Worm (Caenorhabditis elegans) whole organism, L1 larva: ENCODE data around the gene clec-61.

ENCODE experiments used
- Y116A8C.19 ChIP-seq: sonication (generic microtip); optimal IDR thresholded peaks from 2 replicates; lab custom pipeline; 2016; ENCODE audit warnings: missing compliant biosample characterization, missing genetic modification characterization, borderline replicate concordance
- aha-1 ChIP-seq: fragments of 150-350 bp; optimal IDR thresholded peaks from 2 replicates; lab custom pipeline; 2014; ENCODE audit warnings: missing biosample characterization, missing genetic modification characterization
- alr-1 ChIP-seq: fragments of 200-800 bp; sonication (Bioruptor generic); optimal IDR thresholded peaks from 2 replicates; lab custom pipeline; 2018; ENCODE audit warnings: borderline replicate concordance, mild to moderate bottlenecking, missing genetic modification characterization, missing compliant biosample characterization
- aly-2 ChIP-seq: fragments of 150-350 bp; optimal IDR thresholded peaks from 2 replicates; lab custom pipeline; 2014; ENCODE audit warnings: missing biosample characterization, missing genetic modification characterization
- ama-1 ChIP-seq: fragments of 150-350 bp; optimal IDR thresholded peaks from 2 replicates; lab custom pipeline; 2014
- blmp-1 ChIP-seq: fragments of 150-350 bp; optimal IDR thresholded peaks from 2 replicates; lab custom pipeline; 2014; ENCODE audit warnings: missing biosample characterization, missing genetic modification characterization
- ceh-8 ChIP-seq: fragments of 200-800 bp; sonication (Bioruptor generic); optimal IDR thresholded peaks from 2 replicates; lab custom pipeline; 2018; ENCODE audit warnings: mild to moderate bottlenecking, missing genetic modification characterization, moderate library complexity, missing compliant biosample characterization
- ceh-82 ChIP-seq, 3 experiments: fragments of 150-350 bp in 1 of 3; sonication (generic microtip) in 2 of 3; optimal IDR thresholded peaks; 2 replicates each; lab custom pipeline; 2014 to 2017; ENCODE audit warnings: missing biosample characterization in 3 of 3, missing genetic modification characterization in 3 of 3
- ces-1 ChIP-seq: fragments of 150-350 bp; optimal IDR thresholded peaks from 2 replicates; lab custom pipeline; 2014; ENCODE audit warnings: missing biosample characterization, missing genetic modification reagents, missing genetic modification characterization
- dsc-1 ChIP-seq: sonication (generic microtip); optimal IDR thresholded peaks from 2 replicates; lab custom pipeline; 2016; ENCODE audit warnings: mild to moderate bottlenecking, missing genetic modification characterization, missing compliant biosample characterization
- efl-1 ChIP-seq, 4 experiments: fragments of 150-350 bp; optimal IDR thresholded peaks in 3 of 4; peaks in 1 of 4; 1 replicate in 1 of 4; 2 replicates in 3 of 4; lab custom pipeline; 2014; ENCODE audit warnings: missing biosample characterization in 2 of 4, missing genetic modification characterization in 2 of 4, missing genetic modification reagents in 2 of 4
- efl-3 ChIP-seq: fragments of 200-800 bp; sonication (Bioruptor generic); optimal IDR thresholded peaks from 2 replicates; lab custom pipeline; 2018; ENCODE audit warnings: mild to moderate bottlenecking, missing genetic modification characterization, missing compliant biosample characterization
- egl-27 ChIP-seq, 2 experiments: fragments of 150-350 bp in 1 of 2; sonication (generic microtip); optimal IDR thresholded peaks; 3 replicates each; lab custom pipeline; 2017 to 2018; ENCODE audit warnings: missing biosample characterization in 2 of 2, missing genetic modification characterization in 2 of 2, missing genetic modification reagents in 2 of 2
- elt-2 ChIP-seq: sonication (generic microtip); optimal IDR thresholded peaks from 2 replicates; lab custom pipeline; 2016; ENCODE audit warnings: missing genetic modification characterization, mild to moderate bottlenecking, inconsistent platforms, missing compliant biosample characterization, missing genetic modification reagents
- hpl-2 ChIP-seq: fragments of 150-350 bp; optimal IDR thresholded peaks from 2 replicates; lab custom pipeline; 2014; ENCODE audit warnings: missing biosample characterization, missing genetic modification reagents, missing genetic modification characterization
- lin-13 ChIP-seq: fragments of 150-350 bp; optimal IDR thresholded peaks from 2 replicates; lab custom pipeline; 2014; ENCODE audit warnings: missing biosample characterization, missing genetic modification reagents, missing genetic modification characterization
- lsy-2 ChIP-seq, 2 experiments: fragments of 150-350 bp; optimal IDR thresholded peaks; 2 replicates each; lab custom pipeline; 2014; ENCODE audit warnings: missing biosample characterization in 2 of 2, missing genetic modification characterization in 2 of 2
- mdl-1 ChIP-seq, 2 experiments: fragments of 150-350 bp; optimal IDR thresholded peaks; 2 replicates each; lab custom pipeline; 2014 to 2017; ENCODE audit warnings: missing biosample characterization in 2 of 2, missing genetic modification characterization in 2 of 2, inconsistent platforms in 1 of 2
- mep-1 ChIP-seq: fragments of 150-350 bp; optimal IDR thresholded peaks from 2 replicates; lab custom pipeline; 2014; ENCODE audit warnings: missing biosample characterization, missing genetic modification characterization
- nhr-12 ChIP-seq: sonication (generic microtip); optimal IDR thresholded peaks from 2 replicates; lab custom pipeline; 2017; ENCODE audit warnings: missing biosample characterization, missing genetic modification characterization
- nhr-28 ChIP-seq: fragments of 150-350 bp; optimal IDR thresholded peaks from 2 replicates; lab custom pipeline; 2014; ENCODE audit warnings: missing biosample characterization, missing genetic modification characterization
- nhr-47 ChIP-seq: sonication (generic microtip); optimal IDR thresholded peaks from 2 replicates; lab custom pipeline; 2016; ENCODE audit warnings: mild to moderate bottlenecking, missing genetic modification characterization, moderate library complexity, missing compliant biosample characterization
- nhr-71 ChIP-seq: sonication (generic microtip); optimal IDR thresholded peaks from 2 replicates; lab custom pipeline; 2016; ENCODE audit warnings: mild to moderate bottlenecking, missing genetic modification characterization, moderate library complexity, missing compliant biosample characterization
- nhr-76 ChIP-seq: sonication (generic microtip); optimal IDR thresholded peaks from 2 replicates; lab custom pipeline; 2017; ENCODE audit warnings: missing biosample characterization, missing genetic modification characterization
- nhr-77 ChIP-seq: fragments of 150-350 bp; optimal IDR thresholded peaks from 2 replicates; lab custom pipeline; 2014; ENCODE audit warnings: missing biosample characterization, missing genetic modification characterization
- nhr-85 ChIP-seq: sonication (generic microtip); peaks from one replicate; lab custom pipeline; 2016; ENCODE audit warnings: missing genetic modification characterization, inconsistent platforms, missing compliant biosample characterization
- nhr-90 ChIP-seq: sonication (generic microtip); optimal IDR thresholded peaks from 2 replicates; lab custom pipeline; 2016; ENCODE audit warnings: mild to moderate bottlenecking, missing genetic modification characterization, missing compliant biosample characterization; ENCODE audit not compliant: poor library complexity
- pqm-1 ChIP-seq: sonication (generic microtip); optimal IDR thresholded peaks from 3 replicates; lab custom pipeline; 2017; ENCODE audit warnings: missing biosample characterization, missing genetic modification characterization
- skn-1 ChIP-seq: fragments of 150-350 bp; optimal IDR thresholded peaks from 2 replicates; lab custom pipeline; 2014; ENCODE audit warnings: missing biosample characterization, missing genetic modification characterization
- sptf-1 ChIP-seq: fragments of 150-350 bp; optimal IDR thresholded peaks from 2 replicates; lab custom pipeline; 2014; ENCODE audit warnings: missing biosample characterization, missing genetic modification characterization
- tlp-1 ChIP-seq: fragments of 150-350 bp; optimal IDR thresholded peaks from 2 replicates; lab custom pipeline; 2014; ENCODE audit warnings: missing biosample characterization, missing genetic modification characterization
- unc-130 ChIP-seq: fragments of 150-350 bp; optimal IDR thresholded peaks from 2 replicates; lab custom pipeline; 2017; ENCODE audit warnings: missing biosample characterization, missing genetic modification characterization, inconsistent platforms
- unc-30 ChIP-seq: sonication (generic microtip); optimal IDR thresholded peaks from 2 replicates; lab custom pipeline; 2017; ENCODE audit warnings: missing biosample characterization, missing genetic modification characterization
- unc-98 ChIP-seq: fragments of 200-800 bp; sonication (Bioruptor generic); IDR thresholded peaks from 2 replicates; pipeline ENCODE4 v1.3.6; 2022; ENCODE audit warnings: missing genetic modification characterization, missing compliant biosample characterization
- vab-15 ChIP-seq: sonication (generic microtip); optimal IDR thresholded peaks from 2 replicates; lab custom pipeline; 2017; ENCODE audit warnings: missing genotype, mild to moderate bottlenecking, missing genetic modification characterization, missing compliant biosample characterization
- xbp-1 ChIP-seq: sonication (generic microtip); optimal IDR thresholded peaks from 2 replicates; lab custom pipeline; 2016; ENCODE audit warnings: missing genetic modification characterization, missing compliant biosample characterization

clec-61 gene

DNA sequence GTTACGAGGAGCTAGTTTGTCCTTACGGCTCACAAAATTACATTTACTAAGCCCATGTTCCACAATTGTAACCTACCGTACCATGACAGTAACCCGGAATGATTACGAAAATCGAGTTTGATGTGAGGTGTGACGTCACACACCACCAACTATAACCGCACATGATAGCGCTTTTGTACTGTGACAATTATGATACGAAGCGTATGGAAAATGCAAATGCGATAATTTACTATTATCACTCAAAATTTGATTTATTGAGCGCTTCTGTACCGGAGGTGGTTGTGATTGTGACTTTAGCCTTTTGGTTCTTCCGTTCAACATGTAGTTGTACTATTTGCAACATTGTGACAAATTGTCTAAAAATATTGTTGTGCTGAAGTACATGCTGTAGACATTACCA lies 4.7 kb downstream of the clec-61 start:
- TF ChIP-seq efl-1 (optimal IDR thresholded peaks at IDR 0.05; lab: Kevin White, UChicago) (no peak), efl-1 (GFP tag; optimal IDR thresholded peaks at IDR 0.05 in 1 of 2; lab: Kevin White, UChicago) (peak in 1 of 2 experiments; percentile 86), alr-1 (tag; lab: Kevin White, UChicago) (no peak), elt-2 (tag; lab: Kevin White, UChicago) (peak; percentile 46), blmp-1 (no peak), ceh-8 (GFP tag; lab: Kevin White, UChicago) (no peak), nhr-47 (tag; lab: Kevin White, UChicago) (no peak), efl-3 (GFP tag; lab: Kevin White, UChicago) (no peak), lsy-2 (tag; optimal IDR thresholded peaks at IDR 0.05; lab: Kevin White, UChicago) (no peak), dsc-1 (no peak)

DNA sequence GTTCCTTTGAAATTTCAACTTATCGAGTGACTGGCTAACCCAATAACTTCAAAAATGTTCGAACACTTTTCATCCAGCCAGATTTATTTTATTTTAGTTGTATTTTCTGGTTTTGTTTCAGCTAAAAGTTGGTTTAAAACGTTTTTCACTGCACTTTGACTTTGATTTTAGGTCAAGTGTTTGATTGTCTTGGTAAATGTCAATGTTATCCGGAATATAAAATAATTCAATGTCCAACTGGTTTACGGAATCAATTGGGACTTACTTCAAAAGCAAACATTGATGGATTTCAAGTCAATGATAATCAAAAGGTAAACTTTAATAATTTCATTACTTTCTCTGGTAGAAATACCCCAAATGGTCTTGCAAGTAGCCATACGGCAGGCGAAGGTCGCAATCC lies 6.5 kb downstream of the clec-61 start:
- TF ChIP-seq nhr-28 (tag; lab: Kevin White, UChicago) (no peak), unc-98 (GFP tag; lab: Robert Waterston, UW) (no peak), nhr-77 (tag; lab: Kevin White, UChicago) (no peak), hpl-2 (GFP tag; lab: Kevin White, UChicago) (no peak), efl-3 (GFP tag; lab: Kevin White, UChicago) (no peak), nhr-76 (no peak), unc-30 (tag; lab: Kevin White, UChicago) (no peak), ces-1 (no peak), aly-2 (tag; lab: Kevin White, UChicago) (no peak), nhr-90 (no peak), Y116A8C.19 (tag; lab: Kevin White, UChicago) (no peak), lin-13 (GFP tag; lab: Kevin White, UChicago) (no peak), mdl-1 (tag; optimal IDR thresholded peaks at IDR 0.05; lab: Kevin White, UChicago) (no peak), alr-1 (tag; lab: Kevin White, UChicago) (no peak), nhr-71 (tag; lab: Kevin White, UChicago) (no peak)
- TF ChIP-seq, all 84 proteins: peak for 0

DNA sequence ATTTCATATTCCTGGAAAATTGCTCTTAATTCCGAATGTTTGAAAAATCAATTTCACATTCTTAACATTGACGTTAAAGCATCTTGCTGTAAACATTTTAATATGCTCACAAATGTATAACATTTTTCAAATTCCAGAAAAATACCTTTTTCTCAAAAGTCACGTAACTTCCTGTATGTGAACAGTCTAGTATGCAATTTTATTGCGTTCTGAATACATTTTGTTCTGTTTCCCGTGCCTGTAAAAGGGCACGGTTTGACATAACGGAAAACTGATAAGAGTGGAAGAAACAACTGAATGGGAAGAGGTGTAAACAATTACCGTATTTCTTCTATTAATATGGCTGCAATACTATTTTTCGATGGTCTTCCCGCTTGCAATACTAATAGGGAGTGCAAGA lies 7.4 kb downstream of the clec-61 start:
- TF ChIP-seq nhr-12 (no peak), ama-1 (lab: Kevin White, UChicago) (no peak), vab-15 (no peak), alr-1 (tag; lab: Kevin White, UChicago) (no peak), skn-1 (tag; lab: Kevin White, UChicago) (no peak), mep-1 (tag; lab: Kevin White, UChicago) (no peak), ceh-8 (GFP tag; lab: Kevin White, UChicago) (no peak), sptf-1 (tag; lab: Kevin White, UChicago) (no peak), nhr-77 (tag; lab: Kevin White, UChicago) (no peak), unc-130 (tag; lab: Kevin White, UChicago) (no peak), egl-27 (tag; optimal IDR thresholded peaks at IDR 0.05; lab: Kevin White, UChicago) (no peak)

DNA sequence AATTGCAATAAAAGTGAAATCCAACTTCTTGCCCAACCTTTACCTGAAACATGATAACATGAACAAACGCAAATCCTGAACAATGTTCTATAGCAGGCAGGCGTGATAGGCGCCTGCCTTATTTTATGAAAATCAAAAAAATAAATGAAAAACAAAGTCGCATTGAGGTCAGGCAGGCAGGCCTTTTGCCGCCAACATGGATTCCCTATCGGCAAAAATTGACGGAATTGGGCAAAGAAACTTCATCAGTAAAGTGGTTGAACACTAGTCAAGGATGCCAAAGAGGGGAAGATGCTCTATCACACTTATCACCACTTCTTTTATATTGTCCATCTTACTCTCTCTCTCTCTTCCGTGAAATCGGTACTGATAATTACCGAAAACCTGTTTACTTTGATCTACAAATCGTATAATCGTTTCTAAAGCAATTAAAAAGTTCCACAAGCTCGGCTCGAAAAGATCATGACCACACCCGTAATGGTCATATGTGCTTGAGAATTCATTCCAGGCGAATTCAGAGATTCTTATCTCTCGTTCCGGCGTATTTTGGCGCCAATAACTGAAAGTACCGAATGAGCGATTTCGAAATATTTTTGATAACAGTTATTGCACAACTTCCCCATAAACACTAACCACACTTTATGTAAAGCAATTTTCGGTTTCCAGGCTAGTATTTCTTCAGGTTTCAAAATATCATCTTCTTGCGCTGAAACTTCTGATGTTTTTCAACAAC lies 8.3 kb downstream of the clec-61 start, which contains the start of the genes clec-60 and ZK666.11:
TSS of gene clec-60 (minus strand) at position 51 of the 733 bp plus-strand sequence.
TSS of gene ZK666.11 (plus strand) at position 699 of the 733 bp plus-strand sequence.
- TF ChIP-seq efl-1 (optimal IDR thresholded peaks at IDR 0.05; lab: Kevin White, UChicago): no peak
- TF ChIP-seq efl-1 (GFP tag; optimal IDR thresholded peaks at IDR 0.05 in 1 of 2; lab: Kevin White, UChicago): peak in 1 of 2 experiments; percentile 56
- TF ChIP-seq ceh-82 (tag; optimal IDR thresholded peaks at IDR 0.05; lab: Kevin White, UChicago): no peak
- peak; percentile 21 for TF ChIP-seq nhr-85 (tag; lab: Kevin White, UChicago)
- TF ChIP-seq, all 84 proteins: peak for 2

DNA sequence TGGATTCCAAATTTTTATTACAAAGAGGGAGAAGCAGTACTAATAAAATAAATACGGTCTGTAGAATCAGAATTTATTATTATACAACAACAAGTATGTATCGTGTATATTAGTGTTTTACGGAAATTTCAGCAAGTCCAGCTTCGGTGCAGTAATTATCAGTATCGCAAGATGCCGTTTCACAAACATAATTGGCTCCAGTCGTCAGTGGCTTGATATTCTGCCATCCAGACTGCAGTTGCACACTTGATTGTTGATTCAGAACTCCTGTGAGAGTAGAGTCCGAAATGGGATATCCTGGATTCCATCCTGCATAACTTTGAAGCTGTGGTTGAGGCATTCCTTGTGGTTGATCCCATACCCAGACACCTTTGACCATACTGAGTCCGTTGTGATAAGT lies 10.3 kb downstream of the clec-61 start:
- TF ChIP-seq hpl-2 (GFP tag; lab: Kevin White, UChicago) (no peak), mep-1 (tag; lab: Kevin White, UChicago) (no peak), xbp-1 (no peak), pqm-1 (no peak), aha-1 (no peak), ceh-8 (GFP tag; lab: Kevin White, UChicago) (no peak), skn-1 (tag; lab: Kevin White, UChicago) (no peak), tlp-1 (no peak), ces-1 (no peak), nhr-90 (no peak), lin-13 (GFP tag; lab: Kevin White, UChicago) (no peak)
